Fruit fly (Drosophila melanogaster) whole organism, embryonic: ENCODE results near the gene CG3999.

Experiments
- Abd-B ChIP-seq: fragments of 200-800 bp; sonication (Bioruptor generic); optimal IDR thresholded peaks from 2 replicates; lab custom pipeline; 2018; ENCODE audit warnings: missing biosample characterization, mild to moderate bottlenecking, missing genetic modification characterization, moderate library complexity
- Bdp1 ChIP-seq: fragments of 200-800 bp; sonication (Bioruptor generic); optimal IDR thresholded peaks from 3 replicates; lab custom pipeline; 2016; ENCODE audit warnings: missing biosample characterization, missing genetic modification characterization
- CG11560 ChIP-seq: fragments of 200-800 bp; sonication (Bioruptor generic); IDR thresholded peaks from 3 replicates; pipeline ENCODE4 v1.3.6; 2022; ENCODE audit warnings: missing biosample characterization, missing genetic modification characterization
- CG11696 ChIP-seq: fragments of 200-800 bp; sonication (Bioruptor generic); IDR thresholded peaks from 2 replicates; pipeline ENCODE4 v1.3.6; 2022; ENCODE audit warnings: missing biosample characterization, missing genetic modification characterization
- CG12391 ChIP-seq: fragments of 200-800 bp; sonication (Bioruptor generic); optimal IDR thresholded peaks from 3 replicates; lab custom pipeline; 2018; ENCODE audit warnings: missing biosample characterization, mild to moderate bottlenecking, missing genetic modification characterization, moderate library complexity
- CG12659 ChIP-seq: fragments of 200-800 bp; sonication (Bioruptor generic); optimal IDR thresholded peaks from 3 replicates; lab custom pipeline; 2017; ENCODE audit warnings: mild to moderate bottlenecking, missing biosample characterization, missing genetic modification reagents, missing genetic modification characterization
- CG12769 ChIP-seq: fragments of 200-800 bp; sonication (Bioruptor generic); optimal IDR thresholded peaks from 2 replicates; lab custom pipeline; 2019; ENCODE audit warnings: missing biosample characterization, mild to moderate bottlenecking, missing genetic modification characterization, moderate library complexity
- CG14050 ChIP-seq: fragments of 200-800 bp; sonication (Bioruptor generic); IDR thresholded peaks from 3 replicates; pipeline ENCODE4 v1.3.6; 2022; ENCODE audit warnings: missing biosample characterization, missing genetic modification characterization
- CG16813 ChIP-seq: fragments of 200-800 bp; sonication (Bioruptor generic); IDR thresholded peaks from 3 replicates; pipeline ENCODE4 v1.3.6; 2022; ENCODE audit warnings: missing biosample characterization, missing genetic modification characterization; ENCODE audit not compliant: partially characterized antibody
- CG16815 ChIP-seq: fragments of 200-800 bp; sonication (Bioruptor generic); optimal IDR thresholded peaks from 3 replicates; lab custom pipeline; 2017; ENCODE audit warnings: missing biosample characterization, mild to moderate bottlenecking, missing genetic modification characterization
- CG17186 ChIP-seq: fragments of 200-800 bp; sonication (Bioruptor generic); optimal IDR thresholded peaks from 3 replicates; lab custom pipeline; 2017; ENCODE audit warnings: missing biosample characterization, missing genetic modification reagents, missing genetic modification characterization
- CG1792 ChIP-seq: fragments of 200-800 bp; sonication (Bioruptor generic); optimal IDR thresholded peaks from 2 replicates; lab custom pipeline; 2016; ENCODE audit warnings: missing biosample characterization, missing genetic modification characterization
- CG1832 ChIP-seq: fragments of 200-800 bp; sonication (Bioruptor generic); optimal IDR thresholded peaks from 2 replicates; lab custom pipeline; 2017; ENCODE audit warnings: missing biosample characterization, mild to moderate bottlenecking, missing genetic modification characterization, inconsistent platforms
- CG18599 ChIP-seq: fragments of 200-800 bp; sonication (Bioruptor generic); optimal IDR thresholded peaks from 3 replicates; lab custom pipeline; 2017; ENCODE audit warnings: missing biosample characterization, missing genetic modification characterization, mild to moderate bottlenecking, moderate library complexity, missing genetic modification reagents
- CG30431 ChIP-seq: fragments of 200-800 bp; sonication (Bioruptor generic); optimal IDR thresholded peaks from 2 replicates; lab custom pipeline; 2017; ENCODE audit warnings: missing biosample characterization, missing genetic modification characterization
- CG31441 ChIP-seq: fragments of 200-800 bp; sonication (Bioruptor generic); IDR thresholded peaks from 2 replicates; pipeline ENCODE4 v1.3.6; 2022; ENCODE audit warnings: missing biosample characterization, missing genetic modification characterization
- CG33213 ChIP-seq: fragments of 200-800 bp; sonication (Bioruptor generic); optimal IDR thresholded peaks from 3 replicates; lab custom pipeline; 2016; ENCODE audit warnings: missing biosample characterization, missing genetic modification characterization
- CG34224 ChIP-seq: fragments of 200-800 bp; sonication (Bioruptor generic); IDR thresholded peaks from 3 replicates; pipeline ENCODE4 v1.3.6; 2022; ENCODE audit warnings: missing biosample characterization, missing genetic modification characterization; ENCODE audit not compliant: partially characterized antibody
- CG34376 ChIP-seq: fragments of 200-800 bp; sonication (Bioruptor generic); optimal IDR thresholded peaks from 2 replicates; lab custom pipeline; 2018; ENCODE audit warnings: missing biosample characterization, mild to moderate bottlenecking, missing genetic modification characterization
- CG43689 ChIP-seq: fragments of 200-800 bp; sonication (Bioruptor generic); IDR thresholded peaks from 2 replicates; pipeline ENCODE4 v1.3.6; 2022; ENCODE audit warnings: missing biosample characterization, missing genetic modification characterization
- CG4730 ChIP-seq: fragments of 200-800 bp; sonication (Bioruptor generic); IDR thresholded peaks from 2 replicates; pipeline ENCODE4 v1.3.6; 2022; ENCODE audit warnings: missing biosample characterization, missing genetic modification characterization
- CG6272 ChIP-seq: fragments of 200-800 bp; sonication (Bioruptor generic); IDR thresholded peaks from 2 replicates; pipeline ENCODE4 v1.3.6; 2022; ENCODE audit warnings: missing biosample characterization, missing genetic modification characterization
- CG7357 ChIP-seq: fragments of 200-800 bp; sonication (Bioruptor generic); IDR thresholded peaks from 3 replicates; pipeline ENCODE4 v1.3.6; 2022; ENCODE audit warnings: missing biosample characterization, missing genetic modification characterization
- CG8944 ChIP-seq: fragments of 200-800 bp; sonication (Bioruptor generic); optimal IDR thresholded peaks from 3 replicates; lab custom pipeline; 2016; ENCODE audit warnings: missing biosample characterization, missing genetic modification characterization
- CG9817 ChIP-seq: fragments of 200-800 bp; sonication (Bioruptor generic); optimal IDR thresholded peaks from 2 replicates; lab custom pipeline; 2018; ENCODE audit warnings: missing biosample characterization, mild to moderate bottlenecking, missing genetic modification characterization, moderate library complexity
- Dip3 ChIP-seq: fragments of 200-800 bp; sonication (Bioruptor generic); optimal IDR thresholded peaks from 3 replicates; lab custom pipeline; 2016; ENCODE audit warnings: missing biosample characterization, missing genetic modification characterization
- Drgx ChIP-seq: fragments of 200-800 bp; sonication (Bioruptor generic); IDR thresholded peaks from 2 replicates; pipeline ENCODE4 v1.3.6; 2022; ENCODE audit warnings: missing biosample characterization, missing genetic modification characterization
- E2f2 ChIP-seq: fragments of 200-800 bp; sonication (Bioruptor generic); IDR thresholded peaks from 2 replicates; pipeline ENCODE4 v1.3.6; 2022; ENCODE audit warnings: missing biosample characterization, missing genetic modification characterization
- Ets65A ChIP-seq: fragments of 200-800 bp; sonication (Bioruptor generic); peaks from one replicate; lab custom pipeline; 2016; ENCODE audit warnings: missing biosample characterization, missing genetic modification characterization
- GATAe ChIP-seq: fragments of 200-800 bp; sonication (Bioruptor generic); conservative IDR thresholded peaks from 2 replicates; pipeline ENCODE4 v1.3.6; 2022; ENCODE audit warnings: missing biosample characterization, missing genetic modification characterization
- Gsc ChIP-seq: fragments of 200-800 bp; sonication (Bioruptor generic); IDR thresholded peaks from 2 replicates; pipeline ENCODE4 v1.3.6; 2022; ENCODE audit warnings: missing biosample characterization, missing genetic modification characterization
- Gug ChIP-seq: fragments of 200-800 bp; sonication (Bioruptor generic); IDR thresholded peaks from 4 replicates; pipeline ENCODE4 v1.3.6; 2022; ENCODE audit warnings: missing biosample characterization, missing genetic modification characterization
- HmgZ ChIP-seq: fragments of 200-800 bp; sonication (Bioruptor generic); optimal IDR thresholded peaks from 2 replicates; lab custom pipeline; 2018; ENCODE audit warnings: missing biosample characterization, mild to moderate bottlenecking, missing genetic modification characterization
- Mad ChIP-seq: fragments of 200-800 bp; sonication (Bioruptor generic); optimal IDR thresholded peaks from 2 replicates; lab custom pipeline; 2016; ENCODE audit warnings: missing biosample characterization, missing genetic modification characterization
- Oaz ChIP-seq: fragments of 200-800 bp; sonication (Bioruptor generic); IDR thresholded peaks from 2 replicates; pipeline ENCODE4 v1.3.6; 2022; ENCODE audit warnings: missing biosample characterization, missing genetic modification characterization
- Six4 ChIP-seq: fragments of 200-800 bp; sonication (Bioruptor generic); optimal IDR thresholded peaks from 2 replicates; lab custom pipeline; 2016; ENCODE audit warnings: missing biosample characterization, missing genetic modification characterization
- cwo ChIP-seq: fragments of 200-800 bp; sonication (Bioruptor generic); optimal IDR thresholded peaks from 3 replicates; lab custom pipeline; 2017; ENCODE audit warnings: missing biosample characterization, missing genetic modification characterization, mild to moderate bottlenecking, moderate library complexity, missing genetic modification reagents
- danr ChIP-seq: fragments of 200-800 bp; sonication (Bioruptor generic); IDR thresholded peaks from 2 replicates; pipeline ENCODE4 v1.3.6; 2022; ENCODE audit warnings: missing biosample characterization, missing genetic modification characterization
- gro ChIP-seq: fragments of 200-800 bp; sonication (Bioruptor generic); optimal IDR thresholded peaks from 2 replicates; lab custom pipeline; 2016; ENCODE audit warnings: missing biosample characterization, missing genetic modification characterization
- gt ChIP-seq: fragments of 200-800 bp; sonication (Bioruptor generic); IDR thresholded peaks from 2 replicates; pipeline ENCODE4 v1.3.6; 2022; ENCODE audit warnings: missing biosample characterization, missing genetic modification characterization
- ind ChIP-seq: fragments of 200-800 bp; sonication (Bioruptor generic); optimal IDR thresholded peaks from 3 replicates; lab custom pipeline; 2016; ENCODE audit warnings: missing biosample characterization, missing genetic modification characterization
- pros ChIP-seq: fragments of 200-800 bp; sonication (Bioruptor generic); optimal IDR thresholded peaks from 3 replicates; lab custom pipeline; 2019; ENCODE audit warnings: missing biosample characterization, mild to moderate bottlenecking, missing genetic modification characterization, moderate library complexity
- psq ChIP-seq: fragments of 200-800 bp; sonication (Bioruptor generic); optimal IDR thresholded peaks from 2 replicates; lab custom pipeline; 2017; ENCODE audit warnings: missing biosample characterization, missing genetic modification characterization
- pzg ChIP-seq: fragments of 200-800 bp; sonication (Bioruptor generic); optimal IDR thresholded peaks from 3 replicates; lab custom pipeline; 2018; ENCODE audit warnings: missing biosample characterization, mild to moderate bottlenecking, missing genetic modification characterization, moderate library complexity
- sim ChIP-seq: fragments of 200-800 bp; sonication (Bioruptor generic); IDR thresholded peaks from 2 replicates; pipeline ENCODE4 v1.3.6; 2022; ENCODE audit warnings: missing biosample characterization, missing genetic modification characterization
- slbo ChIP-seq: fragments of 200-800 bp; sonication (Bioruptor generic); IDR thresholded peaks from 2 replicates; pipeline ENCODE4 v1.3.6; 2022; ENCODE audit warnings: missing biosample characterization, missing genetic modification characterization
- stc ChIP-seq: fragments of 200-800 bp; sonication (Bioruptor generic); IDR thresholded peaks from 2 replicates; pipeline ENCODE4 v1.3.6; 2022; ENCODE audit warnings: missing biosample characterization, missing genetic modification characterization
- sug ChIP-seq: fragments of 200-800 bp; optimal IDR thresholded peaks from 2 replicates; lab custom pipeline; 2019; ENCODE audit warnings: missing biosample characterization, mild to moderate bottlenecking, missing genetic modification characterization, moderate library complexity
- trem ChIP-seq: fragments of 200-800 bp; optimal IDR thresholded peaks from 3 replicates; lab custom pipeline; 2019; ENCODE audit warnings: missing biosample characterization, mild to moderate bottlenecking, missing genetic modification characterization, moderate library complexity
- unc-4 ChIP-seq: fragments of 200-800 bp; sonication (Bioruptor generic); IDR thresholded peaks from 2 replicates; pipeline ENCODE4 v1.3.6; 2022; ENCODE audit warnings: missing biosample characterization, missing genetic modification characterization; ENCODE audit not compliant: partially characterized antibody

Gene CG3999

DNA sequence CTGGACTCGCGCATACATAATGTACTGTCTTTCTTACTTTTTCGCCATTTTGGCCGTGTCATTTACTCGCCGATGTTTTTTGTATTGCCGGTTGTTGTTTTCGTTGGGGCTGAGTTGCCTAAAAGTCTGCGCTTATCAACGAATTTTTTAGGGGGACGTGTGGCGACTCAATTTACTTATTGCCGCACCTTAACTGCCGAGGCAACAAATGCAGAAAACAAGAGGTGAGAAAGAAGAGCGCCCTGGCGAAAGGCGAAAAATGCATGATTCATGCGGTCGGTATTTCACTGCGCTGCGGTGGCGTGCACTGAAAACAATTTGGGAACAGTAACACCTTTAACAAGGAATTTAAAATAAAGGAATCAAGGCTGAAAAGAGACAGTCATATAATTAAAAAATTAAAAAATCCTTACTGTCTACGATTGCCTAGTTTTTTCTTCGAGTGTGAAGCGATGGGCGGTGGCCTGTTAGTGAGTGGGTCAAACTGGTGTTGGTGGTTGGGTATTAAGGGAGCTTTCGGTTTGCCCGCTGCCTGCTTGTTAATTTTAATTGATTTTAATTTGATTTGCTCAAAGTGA, 17.6 kb downstream of the CG3999 start (continued):
- peak; percentile 36 for TF ChIP-seq HmgZ (tag; lab: Kevin White, UChicago)
- peak; percentile 17 for TF ChIP-seq CG12659 (GFP tag; lab: Kevin White, UChicago)
- TF ChIP-seq CG14050 = peak; percentile 77
- TF ChIP-seq Six4 = peak; percentile 26
- TF ChIP-seq CG1832 (GFP tag; lab: Kevin White, UChicago) = no peak
- TF ChIP-seq slbo = peak; percentile 87
- TF ChIP-seq E2f2 (GFP tag; lab: Robert Waterston, UW) = peak; percentile 29
- TF ChIP-seq sim = no peak
- peak; percentile 29 for TF ChIP-seq trem (tag; lab: Kevin White, UChicago)
- peak; percentile 19 for TF ChIP-seq Bdp1 (GFP tag; lab: Kevin White, UChicago)
- peak; percentile 11; the same call in 1 of the 2 replicates for TF ChIP-seq CG31441
- TF ChIP-seq CG34376 = no peak
- peak; percentile 37; the same call in 1 of the 2 replicates for TF ChIP-seq danr (GFP tag; lab: Robert Waterston, UW)
- peak; percentile 32 for TF ChIP-seq cwo (GFP tag; lab: Kevin White, UChicago)
- TF ChIP-seq pzg (GFP tag; lab: Kevin White, UChicago) = no peak
- TF ChIP-seq CG8944 = peak; percentile 52
- no peak; the same call in 2 of the 3 replicates for TF ChIP-seq CG11560 (tag; lab: Robert Waterston, UW)
- peak; percentile 56 for TF ChIP-seq CG11696 (GFP tag; lab: Robert Waterston, UW)
- TF ChIP-seq CG9817 (tag; lab: Kevin White, UChicago) = peak; percentile 58
- TF ChIP-seq stc (GFP tag; lab: Robert Waterston, UW) = peak; percentile 85
- TF ChIP-seq ind (GFP tag; lab: Kevin White, UChicago) = peak; percentile 71
- TF ChIP-seq CG43689 = peak; percentile 54; the same call in 1 of the 2 replicates
- peak; percentile 52 for TF ChIP-seq Dip3 (GFP tag; lab: Kevin White, UChicago)
- TF ChIP-seq Mad = no peak
- no peak for TF ChIP-seq CG16813 (GFP tag; lab: Robert Waterston, UW)
- TF ChIP-seq CG12769 = peak; percentile 63
- no peak for TF ChIP-seq pros
- no peak for TF ChIP-seq unc-4
- peak; percentile 51 for TF ChIP-seq CG1792 (GFP tag; lab: Kevin White, UChicago)
- peak; percentile 85 for TF ChIP-seq Drgx
- TF ChIP-seq sug (tag; lab: Kevin White, UChicago) = no peak
- no peak for TF ChIP-seq CG17186 (GFP tag; lab: Kevin White, UChicago)
- TF ChIP-seq gt = 0 out of 2 replicates have a peak, but pooled peaks have one; percentile 25
- peak; percentile 24 for TF ChIP-seq gro (GFP tag; lab: Kevin White, UChicago)
- TF ChIP-seq CG18599 = peak; percentile 40
- peak; percentile 75 for TF ChIP-seq CG4730
- 0 out of 2 replicates have a peak, but pooled peaks have one; percentile 9 for TF ChIP-seq GATAe (GFP tag; lab: Robert Waterston, UW)
- no peak for TF ChIP-seq psq (GFP tag; lab: Kevin White, UChicago)
- TF ChIP-seq CG30431 (GFP tag; lab: Kevin White, UChicago) = no peak
- peak; percentile 60 for TF ChIP-seq CG12391
- no peak for TF ChIP-seq CG16815 (GFP tag; lab: Kevin White, UChicago)
- no peak for TF ChIP-seq Gsc (GFP tag; lab: Robert Waterston, UW)
- no peak for TF ChIP-seq CG34224 (GFP tag; lab: Robert Waterston, UW)
- TF ChIP-seq CG6272 (GFP tag; lab: Robert Waterston, UW) = peak; percentile 48; the same call in 1 of the 2 replicates
- peak; percentile 32 for TF ChIP-seq Abd-B
- TF ChIP-seq Gug (GFP tag; lab: Robert Waterston, UW) = peak; percentile 73
- no peak for TF ChIP-seq CG33213 (GFP tag; lab: Kevin White, UChicago)
- TF ChIP-seq Ets65A (GFP tag; lab: Kevin White, UChicago) = peak; percentile 97
- peak; percentile 50; the same call in 1 of the 2 replicates for TF ChIP-seq Oaz (GFP tag; lab: Robert Waterston, UW)
- TF ChIP-seq CG7357 = peak; percentile 60
